Worm (Caenorhabditis elegans) whole organism, mixed stage, embryonic: Measurements from ENCODE around the gene T06A1.1.

Source experiments
- M03D4.4 ChIP-seq: sonication (generic microtip); optimal IDR thresholded peaks from 2 replicates; lab custom pipeline; 2017; ENCODE audit warnings: mild to moderate bottlenecking, missing genetic modification characterization, missing compliant biosample characterization
- bed-3 ChIP-seq: fragments of 200-800 bp; sonication (Bioruptor generic); optimal IDR thresholded peaks from 3 replicates; lab custom pipeline; 2018; ENCODE audit warnings: mild to moderate bottlenecking, missing genetic modification characterization, moderate library complexity, missing compliant biosample characterization
- blmp-1 ChIP-seq: fragments of 150-350 bp; optimal IDR thresholded peaks from 2 replicates; lab custom pipeline; 2014; ENCODE audit warnings: missing biosample characterization, missing genetic modification characterization
- ceh-39 ChIP-seq: fragments of 150-350 bp; optimal IDR thresholded peaks from 2 replicates; lab custom pipeline; 2014; ENCODE audit warnings: missing biosample characterization, missing genetic modification characterization
- ceh-43 ChIP-seq: fragments of 200-800 bp; sonication (Bioruptor generic); optimal IDR thresholded peaks from 2 replicates; lab custom pipeline; 2018; ENCODE audit warnings: mild to moderate bottlenecking, missing genetic modification characterization, moderate library complexity, missing compliant biosample characterization
- ces-1 ChIP-seq: fragments of 150-350 bp; optimal IDR thresholded peaks from 2 replicates; lab custom pipeline; 2014; ENCODE audit warnings: missing biosample characterization, missing genetic modification reagents, missing genetic modification characterization
- drap-1 ChIP-seq: fragments of 200-800 bp; sonication (Bioruptor generic); optimal IDR thresholded peaks from 3 replicates; lab custom pipeline; 2018; ENCODE audit warnings: mild to moderate bottlenecking, missing genetic modification characterization, missing compliant biosample characterization
- elt-1 ChIP-seq: sonication (generic microtip); optimal IDR thresholded peaks from 2 replicates; lab custom pipeline; 2017; ENCODE audit warnings: missing genetic modification characterization, mild to moderate bottlenecking, missing compliant biosample characterization, antibody characterized with exemption, moderate library complexity, borderline replicate concordance; ENCODE audit not compliant: insufficient read depth
- elt-3 ChIP-seq: fragments of 150-350 bp; optimal IDR thresholded peaks from 2 replicates; lab custom pipeline; 2014; ENCODE audit warnings: missing biosample characterization, missing genetic modification characterization
- flh-1 ChIP-seq: fragments of 200-800 bp; sonication (Bioruptor generic); optimal IDR thresholded peaks from 2 replicates; lab custom pipeline; 2018; ENCODE audit warnings: mild to moderate bottlenecking, missing genetic modification characterization, moderate library complexity, missing compliant biosample characterization
- ham-2 ChIP-seq: fragments of 200-800 bp; sonication (Bioruptor generic); optimal IDR thresholded peaks from 2 replicates; lab custom pipeline; 2018; ENCODE audit warnings: mild to moderate bottlenecking, missing genetic modification characterization, missing compliant biosample characterization
- hlh-1 ChIP-seq: fragments of 150-350 bp; optimal IDR thresholded peaks from 2 replicates; lab custom pipeline; 2014; ENCODE audit warnings: missing biosample characterization, missing genetic modification reagents, missing genetic modification characterization
- lin-13 ChIP-seq: fragments of 150-350 bp; optimal IDR thresholded peaks from 2 replicates; lab custom pipeline; 2014; ENCODE audit warnings: missing biosample characterization, missing genetic modification characterization
- lin-32 ChIP-seq: fragments of 200-800 bp; sonication (Bioruptor generic); optimal IDR thresholded peaks from 2 replicates; lab custom pipeline; 2018; ENCODE audit warnings: mild to moderate bottlenecking, missing genetic modification characterization, missing compliant biosample characterization
- lsy-2 ChIP-seq: fragments of 150-350 bp; optimal IDR thresholded peaks from 2 replicates; lab custom pipeline; 2014; ENCODE audit warnings: missing biosample characterization, missing genetic modification characterization
- mab-5 ChIP-seq: fragments of 150-350 bp; optimal IDR thresholded peaks from 2 replicates; lab custom pipeline; 2014; ENCODE audit warnings: missing biosample characterization, missing genetic modification characterization
- mep-1 ChIP-seq: fragments of 150-350 bp; optimal IDR thresholded peaks from 2 replicates; lab custom pipeline; 2017; ENCODE audit warnings: missing biosample characterization, missing genetic modification reagents, missing genetic modification characterization, inconsistent platforms
- mls-2 ChIP-seq: sonication (generic microtip); optimal IDR thresholded peaks from 2 replicates; lab custom pipeline; 2016; ENCODE audit warnings: mild to moderate bottlenecking, missing genetic modification characterization, moderate library complexity, missing compliant biosample characterization
- nhr-12 ChIP-seq: fragments of 150-350 bp; optimal IDR thresholded peaks from 2 replicates; lab custom pipeline; 2014; ENCODE audit warnings: missing biosample characterization, missing genetic modification characterization
- nhr-237 ChIP-seq: fragments of 150-350 bp; optimal IDR thresholded peaks from 2 replicates; lab custom pipeline; 2014; ENCODE audit warnings: missing biosample characterization, missing genetic modification characterization
- pha-4 ChIP-seq: fragments of 150-350 bp; optimal IDR thresholded peaks from 2 replicates; lab custom pipeline; 2018; ENCODE audit warnings: missing biosample characterization, missing genetic modification reagents, missing genetic modification characterization
- sem-2 ChIP-seq: fragments of 200-800 bp; sonication (Bioruptor generic); optimal IDR thresholded peaks from 2 replicates; lab custom pipeline; 2018; ENCODE audit warnings: mild to moderate bottlenecking, missing genetic modification characterization, missing compliant biosample characterization
- snpc-4 ChIP-seq: fragments of 150-350 bp; optimal IDR thresholded peaks from 2 replicates; lab custom pipeline; 2014; ENCODE audit warnings: missing biosample characterization, missing genetic modification characterization
- sptf-1 ChIP-seq: sonication (generic microtip); optimal IDR thresholded peaks from 2 replicates; lab custom pipeline; 2017; ENCODE audit warnings: mild to moderate bottlenecking, missing genetic modification characterization, moderate library complexity, missing compliant biosample characterization
- tbx-8 ChIP-seq: fragments of 200-800 bp; sonication (Bioruptor generic); optimal IDR thresholded peaks from 2 replicates; lab custom pipeline; 2018; ENCODE audit warnings: mild to moderate bottlenecking, missing genetic modification characterization, moderate library complexity, missing compliant biosample characterization
- unc-120 ChIP-seq: sonication (generic microtip); optimal IDR thresholded peaks from 2 replicates; lab custom pipeline; 2017; ENCODE audit warnings: missing genetic modification characterization, missing compliant biosample characterization; ENCODE audit not compliant: poor library complexity, severe bottlenecking
- unc-62 ChIP-seq: fragments of 150-350 bp; optimal IDR thresholded peaks from 2 replicates; lab custom pipeline; 2014; ENCODE audit warnings: missing biosample characterization, missing genetic modification reagents, missing genetic modification characterization
- zip-8 ChIP-seq: fragments of 150-350 bp; optimal IDR thresholded peaks from 2 replicates; lab custom pipeline; 2014; ENCODE audit warnings: missing biosample characterization, missing genetic modification characterization
- ztf-11 ChIP-seq: fragments of 150-350 bp; optimal IDR thresholded peaks from 2 replicates; lab custom pipeline; 2014; ENCODE audit warnings: missing biosample characterization, missing genetic modification characterization

T06A1.1 gene

ce11 chrV:1925487-1925886, at the start of gene T06A1.1:
TSS of gene T06A1.1 (minus strand) at chrV:1925587.
- no peak for TF ChIP-seq lin-32 (GFP tag; lab: Kevin White, UChicago)
- no peak for TF ChIP-seq bed-3 (GFP tag; lab: Kevin White, UChicago)
- TF ChIP-seq mep-1 (tag; lab: Kevin White, UChicago) = no peak

- TF ChIP-seq bed-3 (GFP tag; lab: Kevin White, UChicago) = no peak
- TF ChIP-seq unc-120 (tag; lab: Kevin White, UChicago) = no peak
- TF ChIP-seq M03D4.4 (tag; lab: Kevin White, UChicago) = no peak
- TF ChIP-seq ceh-39 (tag; lab: Kevin White, UChicago) = no peak
- no peak for TF ChIP-seq ztf-11 (tag; lab: Kevin White, UChicago)
- no peak for TF ChIP-seq elt-1 (tag; lab: Kevin White, UChicago)
- TF ChIP-seq sptf-1 = no peak
- TF ChIP-seq ces-1 = no peak
- TF ChIP-seq flh-1 = no peak
- TF ChIP-seq blmp-1 = no peak
- no peak for TF ChIP-seq lin-13 (tag; lab: Kevin White, UChicago)
- TF ChIP-seq hlh-1 (tag; lab: Kevin White, UChicago) = no peak
- no peak for TF ChIP-seq elt-3 (tag; lab: Kevin White, UChicago)
- TF ChIP-seq drap-1 = no peak
- no peak for TF ChIP-seq ceh-43
- TF ChIP-seq, all 35 proteins: peak for 0
Observed at ce11 chrV:1975049-1975448, 49.7 kb upstream of the T06A1.1 start, which contains the start of gene fbxa-201. TSS of gene fbxa-201 (plus strand) at chrV:1975349.

DNA sequence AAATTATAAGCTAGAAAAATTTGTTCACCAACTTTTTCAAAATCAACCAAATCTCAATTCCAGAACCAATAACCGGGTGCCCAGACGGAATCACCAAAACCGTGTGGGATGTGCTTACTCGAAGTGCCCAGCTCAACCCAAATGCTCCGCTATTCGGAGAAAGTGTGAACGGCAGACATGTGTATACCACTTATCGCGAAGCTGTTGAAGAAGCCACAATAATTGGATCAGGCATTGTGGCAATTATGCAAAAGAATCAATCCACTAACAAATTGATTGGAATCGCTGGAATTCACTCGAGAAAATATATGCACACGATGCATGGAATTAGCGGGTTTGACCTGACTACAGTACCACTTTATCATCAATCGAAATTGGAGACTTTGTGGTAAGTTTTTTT, 44.3 kb upstream of the T06A1.1 start:
- TF ChIP-seq flh-1 = no peak

DNA sequence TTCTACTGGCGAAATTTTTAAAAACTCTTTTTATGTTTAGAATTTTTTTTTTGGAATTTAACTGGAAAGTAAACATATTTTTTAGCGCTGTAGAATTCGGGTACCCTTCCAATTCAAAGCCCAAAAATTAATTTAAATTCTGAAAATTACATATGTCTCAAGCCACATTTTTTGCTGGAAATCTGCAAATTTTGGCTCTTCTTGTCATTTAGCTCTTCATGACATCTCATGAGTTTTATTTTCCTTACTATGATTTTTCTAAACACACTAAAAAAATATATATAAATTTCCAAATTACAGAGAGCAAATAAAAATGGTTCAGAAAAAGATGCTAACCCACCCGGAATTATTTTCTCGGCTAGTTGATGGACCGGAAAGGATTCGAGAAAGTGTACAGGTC, 43.8 kb upstream of the T06A1.1 start, which contains the start of gene acs-3:
Gene acs-3 (plus strand): TSS at position 301 of the 400 bp plus-strand sequence.
- TF ChIP-seq sptf-1 (no peak), blmp-1 (no peak), lsy-2 (tag; lab: Kevin White, UChicago) (no peak), lin-13 (tag; lab: Kevin White, UChicago) (no peak), flh-1 (no peak), elt-1 (tag; lab: Kevin White, UChicago) (no peak), pha-4 (tag; lab: Kevin White, UChicago) (no peak), lin-32 (GFP tag; lab: Kevin White, UChicago) (no peak), ceh-43 (no peak), sem-2 (GFP tag; lab: Kevin White, UChicago) (no peak), nhr-12 (tag; lab: Kevin White, UChicago) (no peak), unc-62 (no peak), ham-2 (GFP tag; lab: Kevin White, UChicago) (no peak), ceh-39 (tag; lab: Kevin White, UChicago) (no peak), mab-5 (no peak), ztf-11 (tag; lab: Kevin White, UChicago) (no peak), tbx-8 (no peak), snpc-4 (tag; lab: Kevin White, UChicago) (no peak), mep-1 (tag; lab: Kevin White, UChicago) (no peak)
- TF ChIP-seq, all 35 proteins: peak for 0

DNA sequence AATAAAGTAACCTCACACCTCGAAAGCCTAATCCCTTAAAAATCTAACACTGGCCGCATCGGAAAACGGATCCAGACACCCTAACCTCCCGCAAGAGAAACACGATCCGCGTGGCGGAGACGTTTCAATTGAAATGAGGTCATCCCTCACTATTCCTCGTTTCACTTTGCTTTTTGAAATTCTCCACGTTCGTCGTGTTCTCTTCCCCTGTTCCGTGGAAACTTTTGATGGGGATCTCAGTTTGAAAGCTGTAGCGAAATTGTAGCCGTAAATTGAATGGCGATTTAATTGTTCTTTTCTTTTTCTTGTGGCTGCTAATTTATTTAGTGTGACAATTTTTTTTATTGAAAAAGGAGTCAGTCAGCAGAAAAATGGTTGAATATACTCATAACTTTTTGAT, 43.4 kb upstream of the T06A1.1 start:
- no peak for TF ChIP-seq mls-2 (tag; lab: Kevin White, UChicago)
- no peak for TF ChIP-seq M03D4.4 (tag; lab: Kevin White, UChicago)
- TF ChIP-seq elt-1 (tag; lab: Kevin White, UChicago) = no peak
- TF ChIP-seq hlh-1 (tag; lab: Kevin White, UChicago) = no peak
- TF ChIP-seq nhr-237 = no peak

DNA sequence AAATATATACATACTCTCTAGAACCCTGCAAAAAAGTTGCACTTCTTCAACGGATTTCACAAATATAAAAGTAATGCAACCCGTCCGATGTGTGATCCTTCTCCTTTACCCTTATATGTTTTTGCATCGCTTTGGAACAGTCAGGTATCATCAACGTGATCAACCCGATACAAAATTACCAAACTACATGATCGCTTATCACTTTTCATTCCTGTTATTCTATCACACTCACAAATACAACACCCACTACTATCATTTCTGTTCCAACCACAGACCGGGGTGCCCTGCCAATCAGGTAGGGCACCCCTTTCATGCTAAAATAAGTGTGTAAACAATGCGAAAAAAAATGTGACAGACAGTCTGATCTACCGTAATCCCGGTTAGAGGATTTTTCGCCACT, 41.6 kb upstream of the T06A1.1 start:
- TF ChIP-seq mab-5 (no peak), zip-8 (tag; lab: Kevin White, UChicago) (no peak), mep-1 (tag; lab: Kevin White, UChicago) (no peak), ceh-43 (no peak), lsy-2 (tag; lab: Kevin White, UChicago) (no peak), lin-32 (GFP tag; lab: Kevin White, UChicago) (no peak), drap-1 (no peak), ces-1 (no peak), hlh-1 (tag; lab: Kevin White, UChicago) (no peak), nhr-12 (tag; lab: Kevin White, UChicago) (no peak), ztf-11 (tag; lab: Kevin White, UChicago) (no peak), M03D4.4 (tag; lab: Kevin White, UChicago) (no peak), ham-2 (GFP tag; lab: Kevin White, UChicago) (no peak), elt-1 (tag; lab: Kevin White, UChicago) (no peak), mls-2 (tag; lab: Kevin White, UChicago) (no peak), unc-62 (no peak)
